Fruit fly (Drosophila melanogaster) whole organism, pupa: ENCODE data around the gene CG42764.

Experiments
- CG12605 ChIP-seq: fragments of 200-800 bp; sonication (Bioruptor generic); IDR thresholded peaks from 2 replicates; pipeline ENCODE4 v1.3.6; 2022; ENCODE audit warnings: missing biosample characterization, missing genetic modification characterization
- CG13204 ChIP-seq: fragments of 200-800 bp; sonication (Bioruptor generic); optimal IDR thresholded peaks from 2 replicates; lab custom pipeline; 2018; ENCODE audit warnings: missing biosample characterization, mild to moderate bottlenecking, missing genetic modification characterization, moderate library complexity
- CG14655 ChIP-seq: fragments of 200-800 bp; sonication (Bioruptor generic); optimal IDR thresholded peaks from 3 replicates; lab custom pipeline; 2017; ENCODE audit warnings: mild to moderate bottlenecking, missing biosample characterization, missing genetic modification reagents, missing genetic modification characterization
- CG15710 ChIP-seq: fragments of 200-800 bp; sonication (Bioruptor generic); optimal IDR thresholded peaks from 2 replicates; lab custom pipeline; 2018; ENCODE audit warnings: missing biosample characterization, mild to moderate bottlenecking, missing genetic modification characterization, moderate library complexity
- CG17806 ChIP-seq: fragments of 200-800 bp; sonication (Bioruptor generic); optimal IDR thresholded peaks from 2 replicates; lab custom pipeline; 2018; ENCODE audit warnings: missing biosample characterization, mild to moderate bottlenecking, missing genetic modification characterization, moderate library complexity
- CG32121 ChIP-seq: fragments of 200-800 bp; sonication (Bioruptor generic); IDR thresholded peaks from 2 replicates; pipeline ENCODE4 v1.3.6; 2022; ENCODE audit warnings: missing biosample characterization, missing genetic modification characterization
- CG34367 ChIP-seq: fragments of 200-800 bp; sonication (Bioruptor generic); optimal IDR thresholded peaks from 2 replicates; lab custom pipeline; 2018; ENCODE audit warnings: missing biosample characterization, mild to moderate bottlenecking, missing genetic modification characterization
- CG8159 ChIP-seq: fragments of 200-800 bp; sonication (Bioruptor generic); optimal IDR thresholded peaks from 3 replicates; lab custom pipeline; 2018; ENCODE audit warnings: missing biosample characterization, mild to moderate bottlenecking, missing genetic modification characterization, moderate library complexity
- CG8301 ChIP-seq: fragments of 200-800 bp; sonication (Bioruptor generic); optimal IDR thresholded peaks from 2 replicates; lab custom pipeline; 2018; ENCODE audit warnings: missing biosample characterization, mild to moderate bottlenecking, missing genetic modification characterization
- CG9948 ChIP-seq: fragments of 200-800 bp; sonication (Bioruptor generic); optimal IDR thresholded peaks from 2 replicates; lab custom pipeline; 2018; ENCODE audit warnings: missing biosample characterization, mild to moderate bottlenecking, missing genetic modification characterization, moderate library complexity
- EcR ChIP-seq: fragments of 200-800 bp; sonication (Bioruptor generic); optimal IDR thresholded peaks from 3 replicates; lab custom pipeline; 2019; ENCODE audit warnings: missing biosample characterization, missing genetic modification characterization, mild to moderate bottlenecking, moderate library complexity, missing genetic modification reagents
- Pif1A ChIP-seq: fragments of 200-800 bp; sonication (Bioruptor generic); optimal IDR thresholded peaks from 3 replicates; lab custom pipeline; 2016; ENCODE audit warnings: missing biosample characterization, missing genetic modification characterization
- rn ChIP-seq: fragments of 200-800 bp; sonication (Bioruptor generic); IDR thresholded peaks from 2 replicates; pipeline ENCODE4 v1.3.6; 2022; ENCODE audit warnings: missing biosample characterization, missing genetic modification characterization

DNA sequence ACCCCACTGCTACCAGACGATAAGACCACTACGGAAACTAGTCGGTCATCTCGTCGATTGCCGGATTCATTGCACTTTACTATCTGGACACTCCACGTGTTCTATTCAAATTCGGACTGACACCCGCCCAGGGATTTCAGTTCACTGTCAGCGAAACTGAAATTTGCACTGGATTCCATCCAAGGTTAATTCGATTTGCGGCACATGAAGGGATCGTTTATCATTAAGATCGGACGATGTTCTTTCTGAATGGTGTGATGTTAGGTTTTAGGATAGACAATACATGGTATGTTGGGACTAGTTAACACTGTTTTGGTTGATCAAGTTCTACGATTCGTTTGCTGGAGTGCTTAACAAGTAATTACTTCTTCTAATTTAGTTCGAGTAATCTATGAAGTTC is at the start of gene CG42764:
- TF ChIP-seq rn (no peak), CG13204 (GFP tag; lab: Kevin White, UChicago) (no peak), CG17806 (tag; lab: Kevin White, UChicago) (no peak), CG12605 (no peak), Pif1A (GFP tag; lab: Kevin White, UChicago) (no peak), CG32121 (GFP tag; lab: Robert Waterston, UW) (no peak), EcR (GFP tag; lab: Kevin White, UChicago) (no peak), CG34367 (tag; lab: Kevin White, UChicago) (no peak), CG15710 (tag; lab: Kevin White, UChicago) (no peak), CG8159 (tag; lab: Kevin White, UChicago) (no peak), CG9948 (no peak), CG14655 (no peak), CG8301 (no peak)
